Fruit fly (Drosophila melanogaster) whole organism, embryonic: Measurements from ENCODE around the gene bark.

Experiments used
- Atf3 ChIP-seq: fragments of 200-800 bp; sonication (Bioruptor generic); optimal IDR thresholded peaks from 3 replicates; lab custom pipeline; 2016; ENCODE audit warnings: missing biosample characterization, missing genetic modification characterization
- Bdp1 ChIP-seq: fragments of 200-800 bp; sonication (Bioruptor generic); optimal IDR thresholded peaks from 3 replicates; lab custom pipeline; 2016; ENCODE audit warnings: missing biosample characterization, missing genetic modification characterization
- C15 ChIP-seq: fragments of 200-800 bp; sonication (Bioruptor generic); IDR thresholded peaks from 3 replicates; pipeline ENCODE4 v1.3.6; 2022; ENCODE audit warnings: missing biosample characterization, missing genetic modification characterization
- CG10321 ChIP-seq: fragments of 200-800 bp; sonication (Bioruptor generic); IDR thresholded peaks from 2 replicates; pipeline ENCODE4 v1.3.6; 2022; ENCODE audit warnings: missing biosample characterization, missing genetic modification characterization
- CG11398 ChIP-seq: fragments of 200-800 bp; sonication (Bioruptor generic); optimal IDR thresholded peaks from 2 replicates; lab custom pipeline; 2016; ENCODE audit warnings: missing biosample characterization, missing genetic modification characterization
- CG14014 ChIP-seq: fragments of 200-800 bp; sonication (Bioruptor generic); IDR thresholded peaks from 2 replicates; pipeline ENCODE4 v1.3.6; 2022; ENCODE audit warnings: missing biosample characterization, missing genetic modification characterization
- CG15479 ChIP-seq: fragments of 200-800 bp; sonication (Bioruptor generic); optimal IDR thresholded peaks from 3 replicates; lab custom pipeline; 2019; ENCODE audit warnings: missing biosample characterization, mild to moderate bottlenecking, missing genetic modification characterization, moderate library complexity
- CG15601 ChIP-seq: fragments of 200-800 bp; sonication (Bioruptor generic); optimal IDR thresholded peaks from 3 replicates; lab custom pipeline; 2019; ENCODE audit warnings: missing biosample characterization, mild to moderate bottlenecking, missing genetic modification characterization, moderate library complexity
- CG16813 ChIP-seq: fragments of 200-800 bp; sonication (Bioruptor generic); IDR thresholded peaks from 3 replicates; pipeline ENCODE4 v1.3.6; 2022; ENCODE audit warnings: missing biosample characterization, missing genetic modification characterization; ENCODE audit not compliant: partially characterized antibody
- CG18262 ChIP-seq: fragments of 200-800 bp; optimal IDR thresholded peaks from 3 replicates; lab custom pipeline; 2019; ENCODE audit warnings: missing biosample characterization, mild to moderate bottlenecking, missing genetic modification characterization, moderate library complexity
- CG2875 ChIP-seq: fragments of 200-800 bp; sonication (Bioruptor generic); optimal IDR thresholded peaks from 2 replicates; lab custom pipeline; 2017; ENCODE audit warnings: missing biosample characterization, mild to moderate bottlenecking, missing genetic modification characterization, missing genetic modification reagents
- CG31388 ChIP-seq: fragments of 200-800 bp; sonication (Bioruptor generic); optimal IDR thresholded peaks from 2 replicates; lab custom pipeline; 2016; ENCODE audit warnings: missing biosample characterization, missing genetic modification characterization
- CG34376 ChIP-seq: fragments of 200-800 bp; sonication (Bioruptor generic); optimal IDR thresholded peaks from 2 replicates; lab custom pipeline; 2018; ENCODE audit warnings: missing biosample characterization, mild to moderate bottlenecking, missing genetic modification characterization
- CG3726 ChIP-seq: fragments of 200-800 bp; sonication (Bioruptor generic); IDR thresholded peaks from 3 replicates; pipeline ENCODE4, ENCODE4 v1.3.6; 2022; ENCODE audit warnings: missing biosample characterization, missing genetic modification characterization
- CG3847 ChIP-seq: fragments of 200-800 bp; sonication (Bioruptor generic); IDR thresholded peaks from 2 replicates; pipeline ENCODE4 v1.3.6; 2022; ENCODE audit warnings: missing biosample characterization, missing genetic modification characterization
- CG4328 ChIP-seq: fragments of 200-800 bp; sonication (Bioruptor generic); optimal IDR thresholded peaks from 3 replicates; lab custom pipeline; 2017; ENCODE audit warnings: missing biosample characterization, missing genetic modification reagents, missing genetic modification characterization
- CG4424 ChIP-seq: fragments of 200-800 bp; sonication (Bioruptor generic); optimal IDR thresholded peaks from 3 replicates; lab custom pipeline; 2016; ENCODE audit warnings: missing biosample characterization, missing genetic modification characterization
- CG4617 ChIP-seq: fragments of 200-800 bp; sonication (Bioruptor generic); optimal IDR thresholded peaks from 3 replicates; lab custom pipeline; 2016; ENCODE audit warnings: missing biosample characterization, missing genetic modification characterization, borderline replicate concordance
- CG6813 ChIP-seq: fragments of 200-800 bp; sonication (Bioruptor generic); optimal IDR thresholded peaks from 2 replicates; lab custom pipeline; 2017; ENCODE audit warnings: missing biosample characterization, missing genetic modification characterization, mild to moderate bottlenecking, moderate library complexity, missing genetic modification reagents
- CG9727 ChIP-seq: fragments of 200-800 bp; sonication (Bioruptor generic); optimal IDR thresholded peaks from 3 replicates; lab custom pipeline; 2017; ENCODE audit warnings: missing biosample characterization, mild to moderate bottlenecking, missing genetic modification characterization
- Drgx ChIP-seq: fragments of 200-800 bp; sonication (Bioruptor generic); IDR thresholded peaks from 2 replicates; pipeline ENCODE4 v1.3.6; 2022; ENCODE audit warnings: missing biosample characterization, missing genetic modification characterization
- Ets65A ChIP-seq: fragments of 200-800 bp; sonication (Bioruptor generic); peaks from one replicate; lab custom pipeline; 2016; ENCODE audit warnings: missing biosample characterization, missing genetic modification characterization
- HmgD ChIP-seq: fragments of 200-800 bp; sonication (Bioruptor generic); optimal IDR thresholded peaks from 3 replicates; lab custom pipeline; 2016; ENCODE audit warnings: missing biosample characterization, missing genetic modification characterization
- Hmx ChIP-seq: fragments of 200-800 bp; sonication (Bioruptor generic); optimal IDR thresholded peaks from 2 replicates; lab custom pipeline; 2016; ENCODE audit warnings: missing biosample characterization, missing genetic modification characterization
- Jarid2 ChIP-seq: fragments of 200-800 bp; sonication (Bioruptor generic); optimal IDR thresholded peaks from 3 replicates; lab custom pipeline; 2017; ENCODE audit warnings: mild to moderate bottlenecking, missing biosample characterization, missing genetic modification reagents, missing genetic modification characterization
- Lim3 ChIP-seq: fragments of 200-800 bp; sonication (Bioruptor generic); IDR thresholded peaks from 2 replicates; pipeline ENCODE4 v1.3.6; 2022; ENCODE audit warnings: missing biosample characterization, missing genetic modification characterization
- Mrtf ChIP-seq: fragments of 200-800 bp; sonication (Bioruptor generic); IDR thresholded peaks from 3 replicates; pipeline ENCODE4 v1.3.6; 2022; ENCODE audit warnings: missing biosample characterization, missing genetic modification characterization
- Oli ChIP-seq: fragments of 200-800 bp; sonication (Bioruptor generic); optimal IDR thresholded peaks from 2 replicates; lab custom pipeline; 2018; ENCODE audit warnings: missing biosample characterization, mild to moderate bottlenecking, missing genetic modification characterization, moderate library complexity
- PHDP ChIP-seq: fragments of 200-800 bp; sonication (Bioruptor generic); optimal IDR thresholded peaks from 3 replicates; lab custom pipeline; 2018; ENCODE audit warnings: missing biosample characterization, mild to moderate bottlenecking, missing genetic modification characterization, moderate library complexity
- Sin3A ChIP-seq: fragments of >200 bp; optimal IDR thresholded peaks from 2 replicates; lab custom pipeline; 2018
- TFAM ChIP-seq: fragments of 200-800 bp; sonication (Bioruptor generic); optimal IDR thresholded peaks from 2 replicates; lab custom pipeline; 2017; ENCODE audit warnings: missing biosample characterization, missing genetic modification characterization, inconsistent platforms
- Xbp1 ChIP-seq: fragments of 200-800 bp; sonication (Bioruptor generic); optimal IDR thresholded peaks from 3 replicates; lab custom pipeline; 2016; ENCODE audit warnings: missing biosample characterization, mild to moderate bottlenecking, missing genetic modification characterization
- amos ChIP-seq: fragments of 200-800 bp; sonication (Bioruptor generic); IDR thresholded peaks from 2 replicates; pipeline ENCODE4 v1.3.6; 2022; ENCODE audit warnings: missing biosample characterization, missing genetic modification characterization; ENCODE audit not compliant: partially characterized antibody
- br ChIP-seq: fragments of >200 bp; optimal IDR thresholded peaks from 2 replicates; lab custom pipeline; 2017
- caup ChIP-seq: fragments of 200-800 bp; sonication (Bioruptor generic); optimal IDR thresholded peaks from 3 replicates; lab custom pipeline; 2017; ENCODE audit warnings: missing biosample characterization, mild to moderate bottlenecking, missing genetic modification characterization, moderate library complexity; ENCODE audit not compliant: severe bottlenecking
- dysf ChIP-seq: fragments of 200-800 bp; sonication (Bioruptor generic); IDR thresholded peaks from 3 replicates; pipeline ENCODE4 v1.3.6; 2022; ENCODE audit warnings: missing biosample characterization, missing genetic modification characterization
- gce ChIP-seq: fragments of 200-800 bp; sonication (Bioruptor generic); IDR thresholded peaks from 3 replicates; pipeline ENCODE4 v1.3.6; 2022; ENCODE audit warnings: missing biosample characterization, missing genetic modification characterization
- gcm2 ChIP-seq: fragments of 200-800 bp; sonication (Bioruptor generic); optimal IDR thresholded peaks from 2 replicates; lab custom pipeline; 2016; ENCODE audit warnings: missing biosample characterization, missing genetic modification characterization
- gem ChIP-seq: fragments of 200-800 bp; sonication (Bioruptor generic); optimal IDR thresholded peaks from 2 replicates; lab custom pipeline; 2019; ENCODE audit warnings: missing biosample characterization, mild to moderate bottlenecking, missing genetic modification characterization, moderate library complexity
- gfzf ChIP-seq: fragments of 200-800 bp; sonication (Bioruptor generic); optimal IDR thresholded peaks from 2 replicates; lab custom pipeline; 2016; ENCODE audit warnings: missing biosample characterization, mild to moderate bottlenecking, missing genetic modification characterization, moderate library complexity
- ind ChIP-seq: fragments of 200-800 bp; sonication (Bioruptor generic); optimal IDR thresholded peaks from 3 replicates; lab custom pipeline; 2016; ENCODE audit warnings: missing biosample characterization, missing genetic modification characterization
- lilli ChIP-seq: fragments of 200-800 bp; sonication (Bioruptor generic); optimal IDR thresholded peaks from 3 replicates; lab custom pipeline; 2016; ENCODE audit warnings: missing biosample characterization, missing genetic modification characterization
- lmd ChIP-seq: fragments of 200-800 bp; sonication (Bioruptor generic); IDR thresholded peaks from 2 replicates; pipeline ENCODE4 v1.3.6; 2022; ENCODE audit warnings: missing biosample characterization, missing genetic modification characterization
- lola ChIP-seq, 3 experiments: fragments of >200 bp in 2 of 3; fragments of 200-800 bp in 1 of 3; sonication (Bioruptor generic) in 1 of 3; optimal IDR thresholded peaks; 2 replicates each; lab custom pipeline; 2017 to 2019; ENCODE audit warnings: missing biosample characterization in 3 of 3, missing genetic modification characterization in 3 of 3, mild to moderate bottlenecking in 1 of 3, moderate library complexity in 1 of 3
- nmo ChIP-seq: fragments of 200-800 bp; sonication (Bioruptor generic); optimal IDR thresholded peaks from 2 replicates; lab custom pipeline; 2018; ENCODE audit warnings: missing biosample characterization, mild to moderate bottlenecking, missing genetic modification characterization, moderate library complexity
- pho ChIP-seq: fragments of 200-800 bp; sonication (Bioruptor generic); optimal IDR thresholded peaks from 2 replicates; lab custom pipeline; 2016; ENCODE audit warnings: missing biosample characterization, missing genetic modification characterization
- pum ChIP-seq: fragments of 200-800 bp; sonication (Bioruptor generic); optimal IDR thresholded peaks from 2 replicates; lab custom pipeline; 2016; ENCODE audit warnings: missing biosample characterization, missing genetic modification characterization
- schlank ChIP-seq: fragments of 200-800 bp; sonication (Bioruptor generic); optimal IDR thresholded peaks from 2 replicates; lab custom pipeline; 2018; ENCODE audit warnings: missing biosample characterization, mild to moderate bottlenecking, missing genetic modification characterization
- slbo ChIP-seq: fragments of 200-800 bp; sonication (Bioruptor generic); IDR thresholded peaks from 2 replicates; pipeline ENCODE4 v1.3.6; 2022; ENCODE audit warnings: missing biosample characterization, missing genetic modification characterization
- sqz ChIP-seq: fragments of 200-800 bp; sonication (Bioruptor generic); optimal IDR thresholded peaks from 3 replicates; lab custom pipeline; 2018; ENCODE audit warnings: missing biosample characterization, mild to moderate bottlenecking, missing genetic modification characterization
- toy ChIP-seq: fragments of 200-800 bp; sonication (Bioruptor generic); IDR thresholded peaks from 2 replicates; pipeline ENCODE4 v1.3.6; 2022; ENCODE audit warnings: missing biosample characterization, missing genetic modification characterization
- zfh1 ChIP-seq: fragments of 200-800 bp; sonication (Bioruptor generic); IDR thresholded peaks from 3 replicates; pipeline ENCODE4 v1.3.6; 2022; ENCODE audit warnings: missing biosample characterization, missing genetic modification characterization

The bark gene

dm6 chr2L:3844135-3844534 lies 57.2 kb downstream of the bark start (continued):
- no peak for TF ChIP-seq CG10321 (GFP tag; lab: Robert Waterston, UW)
- TF ChIP-seq CG4424 (GFP tag; lab: Kevin White, UChicago): no peak
- no peak for TF ChIP-seq Sin3A
- TF ChIP-seq gce (GFP tag; lab: Robert Waterston, UW): no peak
- TF ChIP-seq lola (GFP tag; optimal IDR thresholded peaks at IDR 0.05; lab: Kevin White, UChicago): peak in 1 of 3 experiments; percentile 0
- TF ChIP-seq CG16813 (GFP tag; lab: Robert Waterston, UW): no peak
- TF ChIP-seq Hmx (GFP tag; lab: Kevin White, UChicago): no peak
- TF ChIP-seq gfzf: no peak
- no peak for TF ChIP-seq C15 (GFP tag; lab: Robert Waterston, UW)
- no peak for TF ChIP-seq schlank (tag; lab: Kevin White, UChicago)
- TF ChIP-seq pum (GFP tag; lab: Kevin White, UChicago): no peak
- TF ChIP-seq Bdp1: no peak
- TF ChIP-seq CG11398 (GFP tag; lab: Kevin White, UChicago): no peak
- no peak for TF ChIP-seq gcm2
- TF ChIP-seq CG18262 (tag; lab: Kevin White, UChicago): no peak
- no peak for TF ChIP-seq Drgx (GFP tag; lab: Robert Waterston, UW)
- TF ChIP-seq Atf3 (GFP tag; lab: Kevin White, UChicago): no peak
- no peak for TF ChIP-seq CG2875
- no peak for TF ChIP-seq CG6813 (GFP tag; lab: Kevin White, UChicago)
- peak; percentile 44 for TF ChIP-seq Ets65A (GFP tag; lab: Kevin White, UChicago)
- TF ChIP-seq CG15601 (tag; lab: Kevin White, UChicago): no peak
- no peak for TF ChIP-seq CG15479 (GFP tag; lab: Kevin White, UChicago)
- TF ChIP-seq PHDP (tag; lab: Kevin White, UChicago): no peak
- no peak for TF ChIP-seq Xbp1
- TF ChIP-seq gem (tag; lab: Kevin White, UChicago): peak; percentile 37
- TF ChIP-seq toy (GFP tag; lab: Robert Waterston, UW): no peak
- no peak for TF ChIP-seq CG4617 (GFP tag; lab: Kevin White, UChicago)
- peak; percentile 0 for TF ChIP-seq Oli (tag; lab: Kevin White, UChicago)
- peak; percentile 11 for TF ChIP-seq lilli (GFP tag; lab: Kevin White, UChicago)
- no peak for TF ChIP-seq CG4328 (GFP tag; lab: Kevin White, UChicago)
- no peak for TF ChIP-seq amos (GFP tag; lab: Robert Waterston, UW)
- no peak for TF ChIP-seq caup (GFP tag; lab: Kevin White, UChicago)
- TF ChIP-seq HmgD (GFP tag; lab: Kevin White, UChicago): no peak
- TF ChIP-seq Mrtf (GFP tag; lab: Robert Waterston, UW): no peak
- TF ChIP-seq sqz (GFP tag; lab: Kevin White, UChicago): no peak
- no peak for TF ChIP-seq ind
- TF ChIP-seq Lim3 (GFP tag; lab: Robert Waterston, UW): no peak
- no peak for TF ChIP-seq CG14014 (GFP tag; lab: Robert Waterston, UW)
- TF ChIP-seq CG3726 (GFP tag; lab: Robert Waterston, UW): no peak
- TF ChIP-seq TFAM (GFP tag; lab: Kevin White, UChicago): no peak
- no peak for TF ChIP-seq Jarid2 (GFP tag; lab: Kevin White, UChicago)
- TF ChIP-seq zfh1 (GFP tag; lab: Robert Waterston, UW): 0 out of 3 replicates have a peak, but pooled peaks have one; percentile 32
- no peak for TF ChIP-seq CG9727 (GFP tag; lab: Kevin White, UChicago)
- no peak for TF ChIP-seq nmo (GFP tag; lab: Kevin White, UChicago)
- TF ChIP-seq lmd: 0 out of 2 replicates have a peak, but pooled peaks have one; percentile 15
- TF ChIP-seq br (lab: Kevin White, UChicago): no peak
- TF ChIP-seq slbo: no peak
- no peak for TF ChIP-seq CG31388 (GFP tag; lab: Kevin White, UChicago)
- no peak for TF ChIP-seq CG3847 (GFP tag; lab: Robert Waterston, UW)
- no peak for TF ChIP-seq CG34376 (GFP tag; lab: Kevin White, UChicago)
- TF ChIP-seq pho (GFP tag; lab: Kevin White, UChicago): no peak
- 0 out of 3 replicates have a peak, but pooled peaks have one; percentile 30 for TF ChIP-seq dysf (GFP tag; lab: Robert Waterston, UW)
